Worm (Caenorhabditis elegans): Measurements from ENCODE around the gene E02H1.1.

DNA sequence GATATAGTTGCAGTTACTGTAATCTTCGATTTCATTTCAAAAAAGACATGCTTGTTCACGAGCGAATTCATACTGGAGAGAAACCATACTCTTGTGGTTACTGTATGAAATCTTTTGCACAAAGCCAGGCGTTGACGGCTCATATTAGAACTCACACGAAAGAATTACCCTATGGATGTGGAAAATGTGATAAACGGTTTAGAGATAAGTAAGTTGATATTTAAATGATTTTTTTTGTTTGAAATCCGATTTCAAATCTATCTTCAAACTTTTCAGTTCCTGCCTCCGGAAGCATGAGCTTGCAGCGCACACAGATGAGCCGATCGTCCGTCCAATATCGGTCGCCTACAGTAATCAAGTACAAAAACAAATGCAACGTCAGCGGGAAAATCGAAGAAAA is 32.1 kb downstream of the E02H1.1 start:
- TF ChIP-seq hnd-1 (tag; optimal IDR thresholded peaks at IDR 0.05) (no peak), flt-1 (GFP tag; IDR thresholded peaks at IDR 0.05) (no peak)
